Worm (Caenorhabditis elegans) whole organism, late embryonic: ENCODE results near the gene mrpl-44.

ENCODE experiments used
- K09A11.1 ChIP-seq: sonication (generic microtip); optimal IDR thresholded peaks from 2 replicates; lab custom pipeline; 2017; ENCODE audit warnings: antibody characterized with exemption, mild to moderate bottlenecking, missing genetic modification characterization, missing compliant biosample characterization; ENCODE audit not compliant: insufficient read depth
- ceh-19 ChIP-seq: fragments of 200-800 bp; sonication (Bioruptor generic); optimal IDR thresholded peaks from 2 replicates; lab custom pipeline; 2018; ENCODE audit warnings: mild to moderate bottlenecking, missing genetic modification characterization, missing compliant biosample characterization
- ceh-2 ChIP-seq: sonication (generic microtip); optimal IDR thresholded peaks from 2 replicates; lab custom pipeline; 2016; ENCODE audit warnings: missing genotype, missing genetic modification characterization, missing compliant biosample characterization
- che-1 ChIP-seq: sonication (generic microtip); optimal IDR thresholded peaks from 2 replicates; lab custom pipeline; 2016; ENCODE audit warnings: mild to moderate bottlenecking, missing genetic modification characterization, missing compliant biosample characterization
- dmd-4 ChIP-seq: sonication (generic microtip); optimal IDR thresholded peaks from 2 replicates; lab custom pipeline; 2016; ENCODE audit warnings: borderline replicate concordance, missing genetic modification characterization, missing compliant biosample characterization
- dve-1 ChIP-seq: sonication (generic microtip); optimal IDR thresholded peaks from 2 replicates; lab custom pipeline; 2017; ENCODE audit warnings: antibody characterized with exemption, mild to moderate bottlenecking, missing genetic modification characterization, missing compliant biosample characterization
- elt-2 ChIP-seq: sonication (generic microtip); optimal IDR thresholded peaks from 2 replicates; lab custom pipeline; 2016; ENCODE audit warnings: missing genetic modification reagents, missing genetic modification characterization, missing compliant biosample characterization
- fkh-10 ChIP-seq: fragments of 150-350 bp; optimal IDR thresholded peaks from 2 replicates; lab custom pipeline; 2014; ENCODE audit warnings: missing biosample characterization, missing genetic modification reagents, missing genetic modification characterization
- lin-11 ChIP-seq: fragments of 200-800 bp; sonication (Bioruptor generic); optimal IDR thresholded peaks from 2 replicates; lab custom pipeline; 2018; ENCODE audit warnings: mild to moderate bottlenecking, missing genetic modification characterization, missing compliant biosample characterization
- npax-4 ChIP-seq: sonication (generic microtip); optimal IDR thresholded peaks from 2 replicates; lab custom pipeline; 2016; ENCODE audit warnings: missing genetic modification characterization, missing compliant biosample characterization
- pha-2 ChIP-seq: sonication (generic microtip); optimal IDR thresholded peaks from 2 replicates; lab custom pipeline; 2017; ENCODE audit warnings: mild to moderate bottlenecking, missing genetic modification characterization, missing compliant biosample characterization
- pha-4 ChIP-seq: fragments of 150-350 bp; optimal IDR thresholded peaks from 2 replicates; lab custom pipeline; 2018; ENCODE audit warnings: missing biosample characterization, missing genetic modification reagents, missing genetic modification characterization
- tbx-7 ChIP-seq: sonication (generic microtip); optimal IDR thresholded peaks from 2 replicates; lab custom pipeline; 2016; ENCODE audit warnings: missing genotype, missing genetic modification characterization, missing compliant biosample characterization
- unc-86 ChIP-seq: sonication (generic microtip); optimal IDR thresholded peaks from 2 replicates; lab custom pipeline; 2016; ENCODE audit warnings: missing genetic modification characterization, missing compliant biosample characterization

ce11 chrIII:9118921-9119606, 29.9 kb upstream of the mrpl-44 start, which contains the start of gene ced-11:
- TF ChIP-seq unc-86 (tag; lab: Kevin White, UChicago) (no peak), ceh-2 (tag; lab: Kevin White, UChicago) (no peak), lin-11 (tag; lab: Kevin White, UChicago) (no peak), dve-1 (no peak), K09A11.1 (no peak), ceh-19 (GFP tag; lab: Kevin White, UChicago) (no peak), npax-4 (tag; lab: Kevin White, UChicago) (no peak), fkh-10 (GFP tag; lab: Kevin White, UChicago) (no peak), pha-4 (tag; lab: Kevin White, UChicago) (no peak), elt-2 (tag; lab: Kevin White, UChicago) (no peak), pha-2 (tag; lab: Kevin White, UChicago) (no peak), tbx-7 (no peak), che-1 (tag; lab: Kevin White, UChicago) (no peak), dmd-4 (tag; lab: Kevin White, UChicago) (no peak)
